Fruit fly (Drosophila melanogaster): ENCODE results near the gene Pep.

- no peak for TF ChIP-seq dsf (GFP tag; optimal IDR thresholded peaks at IDR 0.05; ENCODE audit: borderline replicate concordance)
- TF ChIP-seq tai (GFP tag; optimal IDR thresholded peaks at IDR 0.05): no peak
- no peak for TF ChIP-seq usp (GFP tag; optimal IDR thresholded peaks at IDR 0.05)
- TF ChIP-seq Dif (GFP tag; optimal IDR thresholded peaks at IDR 0.05; ENCODE audit: partially characterized antibody): no peak
- no peak for TF ChIP-seq Jra (GFP tag; optimal IDR thresholded peaks at IDR 0.05)
- TF ChIP-seq pan (optimal IDR thresholded peaks at IDR 0.05): no peak
- no peak for TF ChIP-seq h (GFP tag; optimal IDR thresholded peaks at IDR 0.05)
- TF ChIP-seq rgr (GFP tag; optimal IDR thresholded peaks at IDR 0.05): no peak
- TF ChIP-seq OdsH (GFP tag; optimal IDR thresholded peaks at IDR 0.05): no peak
- no peak for TF ChIP-seq jim (GFP tag; optimal IDR thresholded peaks at IDR 0.05)
- TF ChIP-seq ey (GFP tag; optimal IDR thresholded peaks at IDR 0.05): no peak
Observed at dm6 chr3L:17654668-17655050, 9.8 kb upstream of the Pep start.
